Worm (Caenorhabditis elegans): ENCODE measurements around the gene gpd-3.

gpd-3 gene

DNA sequence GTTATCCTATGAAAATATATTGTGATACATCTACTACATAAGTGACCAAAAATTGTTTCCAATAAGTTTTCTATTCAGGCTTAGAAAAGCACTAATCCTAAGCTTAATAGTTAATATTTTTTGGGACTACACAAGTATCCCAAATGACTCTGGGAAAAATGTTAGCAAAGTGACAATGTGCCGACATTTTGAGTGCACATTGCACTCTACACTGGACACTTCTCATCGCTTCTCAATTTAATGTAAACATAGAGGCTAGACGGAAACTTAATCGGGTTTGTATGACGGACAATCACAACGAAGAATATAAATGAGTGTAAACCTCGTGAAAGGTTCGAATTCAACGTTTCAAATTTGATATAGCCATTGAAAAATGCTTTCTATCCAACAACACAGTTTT, 1.5 kb downstream of the gpd-3 start (continued):
- no peak for TF ChIP-seq ceh-44 (GFP tag; IDR thresholded peaks at IDR 0.05)
- TF ChIP-seq lin-29 (GFP tag; IDR thresholded peaks at IDR 0.05): no peak
- TF ChIP-seq gei-8 (GFP tag; optimal IDR thresholded peaks at IDR 0.05): no peak
- no peak for TF ChIP-seq sdz-12 (GFP tag; optimal IDR thresholded peaks at IDR 0.05)
- TF ChIP-seq ama-1 (optimal IDR thresholded peaks at IDR 0.05): peak; percentile 79
- no peak for TF ChIP-seq set-16 (GFP tag; IDR thresholded peaks at IDR 0.05)
- peak; percentile 78 for TF ChIP-seq nhr-11 (tag; optimal IDR thresholded peaks at IDR 0.05)
- TF ChIP-seq mep-1 (tag; optimal IDR thresholded peaks at IDR 0.05): peak; percentile 82
- no peak for TF ChIP-seq nhr-10 (tag; optimal IDR thresholded peaks at IDR 0.05)
- TF ChIP-seq saeg-2 (GFP tag; IDR thresholded peaks at IDR 0.05): no peak
- peak; percentile 60 for TF ChIP-seq duxl-1 (tag; optimal IDR thresholded peaks at IDR 0.05; ENCODE audit: poor library complexity)
- TF ChIP-seq F49E8.2 (tag; optimal IDR thresholded peaks at IDR 0.05; ENCODE audit: borderline replicate concordance): no peak
- TF ChIP-seq daf-16 (GFP tag; optimal IDR thresholded peaks at IDR 0.05): peak in 1 of 2 experiments; percentile 83
- TF ChIP-seq daf-16 (tag; optimal IDR thresholded peaks at IDR 0.05): peak; percentile 69
- TF ChIP-seq ztf-7 (tag; optimal IDR thresholded peaks at IDR 0.05): peak; percentile 45
- TF ChIP-seq D1046.2 (GFP tag; IDR thresholded peaks at IDR 0.05): 0 out of 2 replicates have a peak, but pooled peaks have one; percentile 63
- peak; percentile 50 for TF ChIP-seq dmd-6 (GFP tag; IDR thresholded peaks at IDR 0.05)
- no peak for TF ChIP-seq zip-11 (GFP tag; IDR thresholded peaks at IDR 0.05)
- TF ChIP-seq egl-43 (GFP tag; IDR thresholded peaks at IDR 0.05): no peak
- no peak for TF ChIP-seq cey-2 (tag; optimal IDR thresholded peaks at IDR 0.05; ENCODE audit: borderline replicate concordance, insufficient read depth)
- TF ChIP-seq pha-4 (GFP tag; IDR thresholded peaks at IDR 0.05): no peak
- no peak for TF ChIP-seq pha-4 (tag; optimal IDR thresholded peaks at IDR 0.05)
- peak in 1 of 2 experiments; percentile 66 for TF ChIP-seq lsy-2 (tag; optimal IDR thresholded peaks at IDR 0.05)
- peak; percentile 99 for TF ChIP-seq aha-1 (tag)
- TF ChIP-seq nhr-76 (tag; optimal IDR thresholded peaks at IDR 0.05): no peak
- TF ChIP-seq nhr-42 (GFP tag; IDR thresholded peaks at IDR 0.05): no peak
- TF ChIP-seq hlh-30 (tag; optimal IDR thresholded peaks at IDR 0.05; ENCODE audit: insufficient read depth): peak; percentile 2
- TF ChIP-seq egl-27 (tag; optimal IDR thresholded peaks at IDR 0.05): no peak
- peak in 1 of 2 experiments; percentile 26 for TF ChIP-seq hif-1 (tag; optimal IDR thresholded peaks at IDR 0.05)
- TF ChIP-seq ceh-20 (GFP tag; IDR thresholded peaks at IDR 0.05): 0 out of 2 replicates have a peak, but pooled peaks have one; percentile 12
- TF ChIP-seq lin-13 (GFP tag; optimal IDR thresholded peaks at IDR 0.05): peak; percentile 43
- no peak for TF ChIP-seq F10B5.3 (tag; optimal IDR thresholded peaks at IDR 0.05)
- peak; percentile 4 for TF ChIP-seq mxl-3 (GFP tag; optimal IDR thresholded peaks at IDR 0.05)
- TF ChIP-seq fos-1 (tag; optimal IDR thresholded peaks at IDR 0.05): peak; percentile 41
- TF ChIP-seq mdt-29 (GFP tag; IDR thresholded peaks at IDR 0.05): no peak
- peak; percentile 71 for TF ChIP-seq mes-2 (tag; optimal IDR thresholded peaks at IDR 0.05; ENCODE audit: poor library complexity, severe bottlenecking)
- no peak for TF ChIP-seq ceh-28 (tag; optimal IDR thresholded peaks at IDR 0.05)
- peak; percentile 59 for TF ChIP-seq dve-1 (tag; optimal IDR thresholded peaks at IDR 0.05; ENCODE audit: insufficient read depth)
- TF ChIP-seq nhr-48 (tag; optimal IDR thresholded peaks at IDR 0.05): peak; percentile 75
- TF ChIP-seq zfp-3 (GFP tag; conservative IDR thresholded peaks at IDR 0.05): 0 out of 2 replicates have a peak, but pooled peaks have one; percentile 75
- TF ChIP-seq vab-7 (GFP tag; IDR thresholded peaks at IDR 0.05): no peak
- no peak for TF ChIP-seq lir-3 (tag; optimal IDR thresholded peaks at IDR 0.05)
- TF ChIP-seq php-3 (GFP tag; IDR thresholded peaks at IDR 0.05): no peak
- TF ChIP-seq daf-12 (tag; optimal IDR thresholded peaks at IDR 0.05): no peak
